Fruit fly (Drosophila melanogaster) whole organism, adult: ENCODE data around the gene mid.

Source experiments
- CG7101 ChIP-seq: fragments of 200-800 bp; sonication (Bioruptor generic); optimal IDR thresholded peaks from 2 replicates; lab custom pipeline; 2018; ENCODE audit warnings: missing biosample characterization, mild to moderate bottlenecking, missing genetic modification characterization, moderate library complexity
- bab1 ChIP-seq: fragments of 200-800 bp; sonication (Bioruptor generic); optimal IDR thresholded peaks from 3 replicates; lab custom pipeline; 2019; ENCODE audit warnings: missing biosample characterization, mild to moderate bottlenecking, missing genetic modification characterization, moderate library complexity
- cic ChIP-seq: fragments of 200-800 bp; sonication (Bioruptor generic); optimal IDR thresholded peaks from 2 replicates; lab custom pipeline; 2017; ENCODE audit warnings: missing biosample characterization, mild to moderate bottlenecking, missing genetic modification characterization, moderate library complexity
- kay ChIP-seq: fragments of 200-800 bp; sonication (Bioruptor generic); peaks from one replicate; lab custom pipeline; 2016; ENCODE audit warnings: missing biosample characterization, missing genetic modification characterization, borderline replicate concordance
- toe ChIP-seq: fragments of 200-800 bp; sonication (Bioruptor generic); optimal IDR thresholded peaks from 2 replicates; lab custom pipeline; 2016; ENCODE audit warnings: missing biosample characterization, missing genetic modification characterization

DNA sequence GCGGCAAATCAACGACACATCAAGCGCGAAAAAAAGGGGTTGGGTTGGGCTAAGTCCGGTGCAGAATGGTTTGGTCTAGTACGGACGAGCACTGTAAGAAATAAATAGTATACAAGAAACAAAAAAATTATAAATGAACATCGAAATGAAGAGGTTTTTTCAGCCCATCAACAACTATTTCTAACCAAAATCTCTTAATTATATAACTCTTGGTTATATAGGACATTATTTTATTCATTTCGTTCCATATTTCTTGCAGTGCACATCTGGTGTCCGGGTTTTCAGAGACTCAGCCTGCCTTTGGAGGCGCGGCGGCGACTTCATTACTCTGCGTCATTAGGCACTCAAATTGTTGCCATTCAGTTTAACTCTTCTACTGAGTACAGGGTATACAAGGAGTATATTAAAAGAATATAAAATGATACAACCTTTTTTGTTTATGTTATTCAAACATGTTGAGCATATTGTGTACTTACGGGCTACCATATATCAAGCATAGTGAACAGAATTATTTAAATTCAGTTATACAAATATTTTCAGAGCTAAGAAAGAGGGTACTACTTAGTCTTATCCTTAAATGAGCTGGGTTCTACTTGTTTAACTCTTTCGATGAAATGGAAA is 27.9 kb upstream of the mid start:
- TF ChIP-seq CG7101 (tag; lab: Kevin White, UChicago) (no peak), toe (GFP tag; lab: Kevin White, UChicago) (no peak), kay (no peak), cic (GFP tag; lab: Kevin White, UChicago) (no peak), bab1 (GFP tag; lab: Kevin White, UChicago) (no peak)
